Worm (Caenorhabditis elegans) whole organism, young adult: ENCODE data around the gene crld-1.

Source experiments
- B0035.1 ChIP-seq: sonication (generic microtip); optimal IDR thresholded peaks from 2 replicates; lab custom pipeline; 2016; ENCODE audit warnings: missing genetic modification characterization, mild to moderate bottlenecking, missing compliant biosample characterization, missing genotype, missing genetic modification reagents
- C17E4.6 ChIP-seq: fragments of 200-800 bp; sonication (Bioruptor generic); IDR thresholded peaks from 2 replicates; pipeline ENCODE4 v1.3.6; 2022; ENCODE audit warnings: missing genetic modification reagents, missing genetic modification characterization, missing compliant biosample characterization
- F23B12.7 ChIP-seq: sonication (generic microtip); optimal IDR thresholded peaks from 2 replicates; lab custom pipeline; 2017; ENCODE audit warnings: missing genetic modification characterization, mild to moderate bottlenecking, missing compliant biosample characterization, antibody characterized with exemption, moderate library complexity; ENCODE audit not compliant: insufficient read depth
- F49E8.2 ChIP-seq: sonication (generic microtip); optimal IDR thresholded peaks from 3 replicates; lab custom pipeline; 2017; ENCODE audit warnings: missing genetic modification characterization, mild to moderate bottlenecking, missing compliant biosample characterization, antibody characterized with exemption, moderate library complexity; ENCODE audit not compliant: insufficient read depth
- K11D2.4 ChIP-seq: fragments of 200-800 bp; sonication (Bioruptor generic); IDR thresholded peaks from 2 replicates; pipeline ENCODE4 v1.3.6; 2022; ENCODE audit warnings: missing genetic modification reagents, missing genetic modification characterization, missing compliant biosample characterization
- Y53F4B.3 ChIP-seq: fragments of 200-800 bp; sonication (Bioruptor generic); IDR thresholded peaks from 2 replicates; pipeline ENCODE4 v1.3.6; 2022; ENCODE audit warnings: missing genetic modification reagents, missing genetic modification characterization, missing compliant biosample characterization
- atf-7 ChIP-seq: sonication (generic microtip); optimal IDR thresholded peaks from 2 replicates; lab custom pipeline; 2017; ENCODE audit warnings: mild to moderate bottlenecking, missing genetic modification characterization, missing compliant biosample characterization
- attf-3 ChIP-seq: fragments of 200-800 bp; sonication (Bioruptor generic); conservative IDR thresholded peaks from 2 replicates; pipeline ENCODE4 v1.3.6; 2022; ENCODE audit warnings: missing genetic modification reagents, missing genetic modification characterization, missing compliant biosample characterization
- bed-2 ChIP-seq: fragments of 200-800 bp; sonication (Bioruptor generic); IDR thresholded peaks from 2 replicates; pipeline ENCODE4 v1.3.6; 2022; ENCODE audit warnings: missing genetic modification reagents, missing genetic modification characterization, missing compliant biosample characterization
- ceh-100 ChIP-seq: fragments of 200-800 bp; sonication (Bioruptor generic); IDR thresholded peaks from 2 replicates; pipeline ENCODE4 v1.3.6; 2022; ENCODE audit warnings: missing genetic modification reagents, missing genetic modification characterization, missing compliant biosample characterization
- ceh-58 ChIP-seq: fragments of 200-800 bp; sonication (Bioruptor generic); IDR thresholded peaks from 2 replicates; pipeline ENCODE4 v1.3.6; 2022; ENCODE audit warnings: missing genetic modification characterization, missing compliant biosample characterization
- ceh-79 ChIP-seq: sonication (generic microtip); optimal IDR thresholded peaks from 2 replicates; lab custom pipeline; 2017; ENCODE audit warnings: mild to moderate bottlenecking, missing genetic modification characterization, missing compliant biosample characterization
- die-1 ChIP-seq: sonication (generic microtip); optimal IDR thresholded peaks from 2 replicates; lab custom pipeline; 2016; ENCODE audit warnings: missing genotype, mild to moderate bottlenecking, missing genetic modification characterization, missing compliant biosample characterization
- dpff-1 ChIP-seq: sonication (generic microtip); optimal IDR thresholded peaks from 2 replicates; lab custom pipeline; 2017; ENCODE audit warnings: mild to moderate bottlenecking, missing genetic modification characterization, missing compliant biosample characterization
- efl-1 ChIP-seq: fragments of 150-350 bp; optimal IDR thresholded peaks from 2 replicates; lab custom pipeline; 2014; ENCODE audit warnings: missing biosample characterization, missing genetic modification reagents, missing genetic modification characterization
- egl-18 ChIP-seq: fragments of 200-800 bp; sonication (Bioruptor generic); IDR thresholded peaks from 2 replicates; pipeline ENCODE4 v1.3.6; 2022; ENCODE audit warnings: missing genetic modification reagents, missing genetic modification characterization, missing compliant biosample characterization
- fkh-3 ChIP-seq: sonication (generic microtip); optimal IDR thresholded peaks from 2 replicates; lab custom pipeline; 2016; ENCODE audit warnings: mild to moderate bottlenecking, missing genetic modification characterization, missing compliant biosample characterization
- gei-17 ChIP-seq: fragments of 200-800 bp; sonication (Bioruptor generic); optimal IDR thresholded peaks from 2 replicates; lab custom pipeline; 2018; ENCODE audit warnings: mild to moderate bottlenecking, missing genetic modification characterization, missing compliant biosample characterization
- hlh-26 ChIP-seq: fragments of 200-800 bp; sonication (Bioruptor generic); conservative IDR thresholded peaks from 2 replicates; pipeline ENCODE4 v1.3.6; 2022; ENCODE audit warnings: missing genetic modification reagents, missing genetic modification characterization, missing compliant biosample characterization
- let-526 ChIP-seq: fragments of 200-800 bp; sonication (Bioruptor generic); IDR thresholded peaks from 2 replicates; pipeline ENCODE4 v1.3.6; 2022; ENCODE audit warnings: missing genetic modification reagents, missing genetic modification characterization, missing compliant biosample characterization
- lin-26 ChIP-seq: fragments of 200-800 bp; sonication (Bioruptor generic); IDR thresholded peaks from 2 replicates; pipeline ENCODE4 v1.3.6; 2022; ENCODE audit warnings: missing genetic modification reagents, missing genetic modification characterization, missing compliant biosample characterization
- lsy-27 ChIP-seq: sonication (generic microtip); optimal IDR thresholded peaks from 2 replicates; lab custom pipeline; 2017; ENCODE audit warnings: missing genetic modification characterization, mild to moderate bottlenecking, missing compliant biosample characterization, antibody characterized with exemption, missing genotype, borderline replicate concordance; ENCODE audit not compliant: insufficient read depth
- madf-3 ChIP-seq: fragments of 200-800 bp; sonication (Bioruptor generic); IDR thresholded peaks from 2 replicates; pipeline ENCODE4 v1.3.6; 2022; ENCODE audit warnings: missing genetic modification reagents, missing genetic modification characterization, missing compliant biosample characterization
- madf-6 ChIP-seq: fragments of 200-800 bp; sonication (Bioruptor generic); IDR thresholded peaks from 2 replicates; pipeline ENCODE4 v1.3.6; 2022; ENCODE audit warnings: missing genetic modification reagents, missing genetic modification characterization, missing compliant biosample characterization
- madf-8 ChIP-seq: fragments of 200-800 bp; sonication (Bioruptor generic); conservative IDR thresholded peaks from 2 replicates; pipeline ENCODE4 v1.3.6; 2022; ENCODE audit warnings: missing genetic modification reagents, missing genetic modification characterization, missing compliant biosample characterization
- mcd-1 ChIP-seq: fragments of 200-800 bp; sonication (Bioruptor generic); IDR thresholded peaks from 2 replicates; pipeline ENCODE4 v1.3.6; 2022; ENCODE audit warnings: missing genetic modification reagents, missing genetic modification characterization, missing compliant biosample characterization
- nfya-1 ChIP-seq: sonication (generic microtip); optimal IDR thresholded peaks from 2 replicates; lab custom pipeline; 2017; ENCODE audit warnings: antibody characterized with exemption, missing compliant biosample characterization, missing genetic modification characterization, borderline replicate concordance; ENCODE audit not compliant: insufficient read depth
- nhr-120 ChIP-seq: fragments of 200-800 bp; sonication (Bioruptor generic); IDR thresholded peaks from 2 replicates; pipeline ENCODE4 v1.3.6; 2022; ENCODE audit warnings: missing genetic modification characterization, missing compliant biosample characterization
- nhr-179 ChIP-seq: sonication (generic microtip); optimal IDR thresholded peaks from 2 replicates; lab custom pipeline; 2016; ENCODE audit warnings: mild to moderate bottlenecking, missing genetic modification characterization, missing compliant biosample characterization
- nhr-90 ChIP-seq: sonication (generic microtip); optimal IDR thresholded peaks from 2 replicates; lab custom pipeline; 2016; ENCODE audit warnings: missing genotype, mild to moderate bottlenecking, missing genetic modification characterization, missing compliant biosample characterization
- rpc-1 ChIP-seq, 2 experiments: fragments of 150-350 bp in 1 of 2; sonication (generic microtip) in 1 of 2; optimal IDR thresholded peaks; 2 replicates each; lab custom pipeline; 2014 to 2018; ENCODE audit warnings: missing biosample characterization in 1 of 2, missing genetic modification characterization in 1 of 2, missing genetic modification reagents in 1 of 2, missing genotype in 1 of 2
- sea-2 ChIP-seq: fragments of 200-800 bp; sonication (Bioruptor generic); IDR thresholded peaks from 2 replicates; pipeline ENCODE4 v1.3.6; 2022; ENCODE audit warnings: missing genetic modification characterization, missing compliant biosample characterization
- snpc-1.1 ChIP-seq: sonication (generic microtip); optimal IDR thresholded peaks from 2 replicates; lab custom pipeline; 2017; ENCODE audit warnings: missing genetic modification characterization, mild to moderate bottlenecking, missing compliant biosample characterization, antibody characterized with exemption, moderate library complexity, missing genotype, missing genetic modification reagents; ENCODE audit not compliant: insufficient read depth
- snpc-1.3 ChIP-seq: sonication (generic microtip); optimal IDR thresholded peaks from 2 replicates; lab custom pipeline; 2017; ENCODE audit warnings: missing genetic modification characterization, mild to moderate bottlenecking, missing compliant biosample characterization, antibody characterized with exemption, moderate library complexity, missing genotype, missing genetic modification reagents; ENCODE audit not compliant: insufficient read depth
- snpc-3.4 ChIP-seq: sonication (generic microtip); optimal IDR thresholded peaks from 2 replicates; lab custom pipeline; 2017; ENCODE audit warnings: missing genetic modification characterization, mild to moderate bottlenecking, missing compliant biosample characterization, antibody characterized with exemption, moderate library complexity, missing genotype, missing genetic modification reagents
- tbx-9 ChIP-seq: sonication (generic microtip); optimal IDR thresholded peaks from 2 replicates; lab custom pipeline; 2016; ENCODE audit warnings: borderline replicate concordance, missing genetic modification characterization, inconsistent platforms, missing compliant biosample characterization
- ztf-26 ChIP-seq: sonication (generic microtip); optimal IDR thresholded peaks from 2 replicates; lab custom pipeline; 2017; ENCODE audit warnings: missing genetic modification characterization, missing compliant biosample characterization

The crld-1 gene

DNA sequence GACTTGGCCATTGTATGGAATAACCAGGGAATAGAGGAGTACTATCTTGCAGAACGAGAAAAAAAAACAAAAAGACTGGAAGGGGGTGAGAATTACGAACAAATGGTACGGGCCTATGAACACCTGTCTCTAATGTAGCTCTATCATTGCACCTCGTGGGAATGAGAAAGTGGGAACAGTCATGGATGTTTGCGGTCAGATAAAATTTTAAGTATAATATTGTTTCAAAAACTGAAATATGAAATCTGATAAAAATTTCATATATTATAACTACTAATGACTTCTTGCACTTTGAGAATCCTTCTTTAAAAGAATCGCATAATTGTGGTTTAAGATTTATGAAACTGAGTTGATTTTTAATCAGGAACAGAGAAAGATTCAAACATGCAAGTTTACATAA lies 39.0 kb upstream of the crld-1 start, which contains the start of gene F58D2.5:
TSS of gene F58D2.5 (minus strand) at position 101 of the 400 bp plus-strand sequence.
- TF ChIP-seq tbx-9 (no peak), die-1 (tag; lab: Kevin White, UChicago) (no peak), snpc-3.4 (tag; lab: Kevin White, UChicago) (no peak), lsy-27 (no peak), madf-3 (no peak), hlh-26 (GFP tag; lab: Robert Waterston, UW) (no peak), gei-17 (no peak), nfya-1 (no peak), sea-2 (GFP tag; lab: Robert Waterston, UW) (no peak)

DNA sequence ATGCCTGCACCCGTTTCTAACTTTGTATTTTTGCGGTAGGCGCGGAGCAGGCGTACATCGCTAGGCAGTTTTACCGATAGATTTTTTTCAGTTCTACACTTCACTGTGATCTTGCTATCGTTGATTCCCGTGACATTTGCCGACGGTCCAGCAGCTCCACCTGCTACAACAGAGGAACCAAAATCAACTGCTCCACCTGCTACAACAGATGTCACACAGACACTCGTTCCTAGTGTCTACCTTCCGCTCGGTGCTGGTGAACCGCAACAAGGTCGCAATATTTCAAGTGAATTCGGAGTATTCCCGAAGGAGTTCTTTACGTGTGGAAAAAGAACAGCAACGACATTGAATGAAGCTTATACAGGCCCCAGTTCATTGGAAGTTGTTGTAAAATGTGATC lies 35.8 kb upstream of the crld-1 start:
- TF ChIP-seq egl-18 (GFP tag; lab: Robert Waterston, UW) (no peak), fkh-3 (tag; lab: Kevin White, UChicago) (no peak), ceh-100 (GFP tag; lab: Robert Waterston, UW) (no peak), Y53F4B.3 (GFP tag; lab: Robert Waterston, UW) (no peak), madf-6 (no peak), nhr-120 (GFP tag; lab: Robert Waterston, UW) (no peak), mcd-1 (GFP tag; lab: Robert Waterston, UW) (no peak), atf-7 (tag; lab: Kevin White, UChicago) (no peak), tbx-9 (no peak)

DNA sequence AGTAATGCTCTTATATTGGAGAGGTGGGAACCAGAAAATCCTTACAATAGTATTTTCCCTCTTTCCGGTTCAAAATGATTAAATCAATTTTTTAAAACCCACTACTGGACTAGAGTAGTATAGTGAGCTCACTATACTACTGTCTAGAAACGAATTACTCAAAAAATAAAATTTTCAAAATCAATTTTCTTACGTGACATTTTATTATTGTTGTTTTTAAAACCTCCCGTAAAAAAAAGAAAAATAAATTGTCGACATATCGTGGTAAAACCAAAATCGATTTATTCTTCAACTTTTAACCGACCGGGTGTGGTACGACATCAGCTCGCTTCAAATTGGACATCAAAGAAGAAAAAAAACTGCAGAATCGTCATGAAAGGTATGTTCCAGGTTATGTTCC lies 35.2 kb upstream of the crld-1 start, which contains the start of gene F58D2.2:
TSS of gene F58D2.2 (plus strand) at position 301 of the 400 bp plus-strand sequence.
- TF ChIP-seq let-526 (GFP tag; lab: Robert Waterston, UW) (no peak), bed-2 (GFP tag; lab: Robert Waterston, UW) (no peak), efl-1 (GFP tag; lab: Kevin White, UChicago) (no peak), K11D2.4 (GFP tag; lab: Robert Waterston, UW) (no peak), tbx-9 (no peak), nhr-90 (no peak), snpc-1.1 (tag; lab: Kevin White, UChicago) (no peak), F23B12.7 (no peak), attf-3 (GFP tag; lab: Robert Waterston, UW) (no peak), B0035.1 (no peak), nhr-179 (tag; lab: Kevin White, UChicago) (no peak), dpff-1 (tag; lab: Kevin White, UChicago) (no peak), C17E4.6 (no peak), F49E8.2 (tag; lab: Kevin White, UChicago) (no peak)
- TF ChIP-seq, all 124 proteins: peak for 0

DNA sequence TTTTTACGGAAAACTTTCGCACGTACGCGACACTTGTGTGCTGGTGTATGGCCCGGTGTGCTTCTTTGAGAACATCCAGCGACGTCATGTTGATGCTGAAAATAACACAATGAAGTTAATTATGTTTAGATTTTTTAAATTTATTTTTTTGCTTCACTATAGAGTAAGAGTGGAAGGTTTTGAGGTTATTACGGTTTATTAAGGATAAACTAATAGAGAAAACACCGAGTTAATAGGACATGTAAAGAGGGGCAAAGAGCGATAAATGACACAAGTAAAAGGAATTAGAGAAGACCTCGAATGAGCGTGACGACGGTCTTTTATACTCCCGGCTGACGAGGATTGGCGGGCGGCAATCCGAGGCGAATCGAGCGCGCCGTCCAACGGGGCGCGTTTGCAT lies 34.7 kb upstream of the crld-1 start, which contains the start of gene F58D2.4:
TSS of gene F58D2.4 (minus strand) at position 101 of the 400 bp plus-strand sequence.
- TF ChIP-seq ceh-79 (tag; lab: Kevin White, UChicago): no peak
- TF ChIP-seq snpc-1.3: no peak
- TF ChIP-seq madf-8: no peak
- TF ChIP-seq ztf-26 (tag; lab: Kevin White, UChicago): no peak
- no peak for TF ChIP-seq rpc-1 (optimal IDR thresholded peaks at IDR 0.05; lab: Kevin White, UChicago)
- no peak for TF ChIP-seq rpc-1 (tag; optimal IDR thresholded peaks at IDR 0.05; lab: Kevin White, UChicago)
- TF ChIP-seq snpc-3.4 (tag; lab: Kevin White, UChicago): no peak
- no peak for TF ChIP-seq lin-26 (GFP tag; lab: Robert Waterston, UW)
- TF ChIP-seq ceh-58: no peak
